Worm (Caenorhabditis elegans) whole organism, L4/young adult: ENCODE data around the gene R144.12.

Source experiments
- W03F9.2 ChIP-seq: fragments of 150-350 bp; optimal IDR thresholded peaks from 2 replicates; lab custom pipeline; 2014; ENCODE audit warnings: missing biosample characterization, missing genetic modification characterization
- dao-5 ChIP-seq: sonication (generic microtip); optimal IDR thresholded peaks from 2 replicates; lab custom pipeline; 2016; ENCODE audit warnings: missing genotype, missing genetic modification characterization, moderate library complexity, missing compliant biosample characterization
- him-1 ChIP-seq: sonication (generic microtip); optimal IDR thresholded peaks from 2 replicates; lab custom pipeline; 2016; ENCODE audit warnings: missing genotype, missing genetic modification reagents, missing genetic modification characterization, missing compliant biosample characterization

DNA sequence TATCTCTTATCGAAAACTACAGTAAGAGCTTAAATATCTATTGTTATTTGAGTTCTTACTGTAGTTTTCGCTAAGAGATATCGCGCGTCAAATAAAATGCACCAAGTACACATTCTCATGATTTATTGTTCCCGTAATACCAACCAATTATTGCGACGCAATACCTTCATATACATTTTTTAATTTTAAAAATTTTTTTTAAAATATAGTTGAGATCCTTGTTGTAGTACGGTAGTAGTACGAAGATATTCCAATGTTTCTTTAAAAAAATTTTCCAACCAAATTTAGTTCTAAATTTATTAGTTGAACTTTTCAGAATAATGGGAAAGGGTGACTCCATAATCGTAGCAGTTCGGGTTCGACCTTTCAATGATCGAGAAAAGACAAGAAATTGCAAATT lies 23.8 kb upstream of the R144.12 start, which contains the start of gene klp-6:
- no peak for TF ChIP-seq W03F9.2 (tag; lab: Kevin White, UChicago)
- TF ChIP-seq him-1 (tag; lab: Kevin White, UChicago), result no peak
- no peak for TF ChIP-seq dao-5 (tag; lab: Kevin White, UChicago)
